Worm (Caenorhabditis elegans) whole organism, L4 larva: Measurements from ENCODE around the gene coq-8.

Source experiments
- D1046.2 ChIP-seq: fragments of 200-800 bp; sonication (Bioruptor generic); IDR thresholded peaks from 2 replicates; pipeline ENCODE4 v1.3.6; 2022; ENCODE audit warnings: missing genetic modification characterization, missing compliant biosample characterization
- F49E8.2 ChIP-seq: sonication (generic microtip); optimal IDR thresholded peaks from 2 replicates; lab custom pipeline; 2016; ENCODE audit warnings: missing compliant biosample characterization, mild to moderate bottlenecking, missing genetic modification characterization, borderline replicate concordance
- Y5F2A.4 ChIP-seq: fragments of 200-800 bp; sonication (Bioruptor generic); optimal IDR thresholded peaks from 2 replicates; lab custom pipeline; 2018; ENCODE audit warnings: mild to moderate bottlenecking, missing genetic modification characterization, missing compliant biosample characterization
- aha-1 ChIP-seq: fragments of 150-350 bp; peaks from one replicate; lab custom pipeline; 2014; ENCODE audit warnings: missing biosample characterization, missing genetic modification characterization
- ceh-32 ChIP-seq: sonication (generic microtip); optimal IDR thresholded peaks from 2 replicates; lab custom pipeline; 2016; ENCODE audit warnings: mild to moderate bottlenecking, missing genetic modification characterization, missing compliant biosample characterization; ENCODE audit not compliant: poor library complexity
- ceh-62 ChIP-seq: sonication (generic microtip); optimal IDR thresholded peaks from 2 replicates; lab custom pipeline; 2017; ENCODE audit warnings: missing biosample characterization, missing genetic modification characterization
- cey-2 ChIP-seq: sonication (generic microtip); optimal IDR thresholded peaks from 3 replicates; lab custom pipeline; 2017; ENCODE audit warnings: missing genetic modification characterization, mild to moderate bottlenecking, missing compliant biosample characterization, antibody characterized with exemption, borderline replicate concordance; ENCODE audit not compliant: insufficient read depth
- daf-19 ChIP-seq: fragments of 200-800 bp; sonication (Bioruptor generic); conservative IDR thresholded peaks from 2 replicates; pipeline ENCODE4 v1.3.6; 2022; ENCODE audit warnings: missing genetic modification characterization, missing compliant biosample characterization
- duxl-1 ChIP-seq: sonication (generic microtip); optimal IDR thresholded peaks from 2 replicates; lab custom pipeline; 2016; ENCODE audit warnings: mild to moderate bottlenecking, missing genetic modification characterization, moderate library complexity, missing compliant biosample characterization; ENCODE audit not compliant: poor library complexity
- egl-43 ChIP-seq: fragments of 200-800 bp; sonication (Bioruptor generic); IDR thresholded peaks from 2 replicates; pipeline ENCODE4 v1.3.6; 2022; ENCODE audit warnings: missing genetic modification reagents, missing genetic modification characterization, missing compliant biosample characterization
- lin-15B ChIP-seq: fragments of 150-350 bp; sonication (generic microtip); optimal IDR thresholded peaks from 3 replicates; lab custom pipeline; 2014; ENCODE audit warnings: missing biosample characterization, missing genetic modification characterization
- lin-29 ChIP-seq: fragments of 200-800 bp; sonication (Bioruptor generic); IDR thresholded peaks from 2 replicates; pipeline ENCODE4 v1.3.6; 2022; ENCODE audit warnings: missing genetic modification reagents, missing genetic modification characterization, missing compliant biosample characterization
- lir-3 ChIP-seq: sonication (generic microtip); optimal IDR thresholded peaks from 2 replicates; lab custom pipeline; 2016; ENCODE audit warnings: mild to moderate bottlenecking, missing genetic modification characterization, missing compliant biosample characterization
- madf-5 ChIP-seq, 2 experiments: fragments of 200-800 bp; sonication (Bioruptor generic); IDR thresholded peaks; 2 replicates each; pipeline ENCODE4 v1.3.6; 2022; ENCODE audit warnings: missing compliant biosample characterization in 2 of 2, missing genetic modification characterization in 2 of 2
- mdt-29 ChIP-seq: fragments of 200-800 bp; sonication (Bioruptor generic); IDR thresholded peaks from 2 replicates; pipeline ENCODE4 v1.3.6; 2022; ENCODE audit warnings: missing genetic modification reagents, missing genetic modification characterization, missing compliant biosample characterization
- nhr-11 ChIP-seq: fragments of 150-350 bp; optimal IDR thresholded peaks from 2 replicates; lab custom pipeline; 2014; ENCODE audit warnings: missing biosample characterization, missing genetic modification characterization
- pqm-1 ChIP-seq: sonication (generic microtip); optimal IDR thresholded peaks from 2 replicates; lab custom pipeline; 2017; ENCODE audit warnings: missing biosample characterization, missing genetic modification characterization
- saeg-2 ChIP-seq: fragments of 200-800 bp; sonication (Bioruptor generic); IDR thresholded peaks from 2 replicates; pipeline ENCODE4 v1.3.6; 2022; ENCODE audit warnings: missing genetic modification reagents, missing genetic modification characterization, missing compliant biosample characterization
- snpc-1.2 ChIP-seq: fragments of 200-800 bp; sonication (Bioruptor generic); IDR thresholded peaks from 2 replicates; pipeline ENCODE4 v1.3.6; 2022; ENCODE audit warnings: missing genetic modification reagents, missing genetic modification characterization, missing compliant biosample characterization
- tra-1 ChIP-seq: fragments of 200-800 bp; sonication (Bioruptor generic); IDR thresholded peaks from 2 replicates; pipeline ENCODE4 v1.3.6; 2022; ENCODE audit warnings: missing genetic modification reagents, missing genetic modification characterization, missing compliant biosample characterization

Gene coq-8

ce11 chrIII:4912317-4912716 is 49.1 kb downstream of the coq-8 start, which contains the start of the genes F26F4.9 and cee-1 (continued):
- TF ChIP-seq tra-1 (GFP tag; lab: Robert Waterston, UW): no peak
- TF ChIP-seq daf-19 (GFP tag; lab: Robert Waterston, UW): no peak
- TF ChIP-seq lir-3: no peak
- TF ChIP-seq duxl-1 (tag; lab: Kevin White, UChicago): no peak
- no peak for TF ChIP-seq madf-5 (GFP tag; IDR thresholded peaks at IDR 0.05; lab: Robert Waterston, UW)
- TF ChIP-seq egl-43 (GFP tag; lab: Robert Waterston, UW): no peak
- no peak for TF ChIP-seq nhr-11
- TF ChIP-seq lin-15B (tag; lab: Kevin White, UChicago): no peak
- no peak for TF ChIP-seq ceh-62 (tag; lab: Kevin White, UChicago)
- TF ChIP-seq cey-2 (tag; lab: Kevin White, UChicago): no peak
- TF ChIP-seq snpc-1.2 (GFP tag; lab: Robert Waterston, UW): no peak
- TF ChIP-seq D1046.2 (GFP tag; lab: Robert Waterston, UW): no peak
- no peak for TF ChIP-seq lin-29 (GFP tag; lab: Robert Waterston, UW)
- TF ChIP-seq pqm-1 (tag; lab: Kevin White, UChicago): no peak
- TF ChIP-seq F49E8.2: peak; percentile 4

- TF ChIP-seq mdt-29 (GFP tag; lab: Robert Waterston, UW): no peak
- TF ChIP-seq aha-1: peak; percentile 93
- no peak for TF ChIP-seq saeg-2 (GFP tag; lab: Robert Waterston, UW)
- no peak for TF ChIP-seq Y5F2A.4 (GFP tag; lab: Kevin White, UChicago)
- no peak for TF ChIP-seq ceh-32
- TF ChIP-seq duxl-1 (tag; lab: Kevin White, UChicago): no peak
Measured at ce11 chrIII:4913736-4914135, 50.5 kb downstream of the coq-8 start.
